Worm (Caenorhabditis elegans) whole organism, mixed stage, embryonic: ENCODE data around the gene egg-2.

Experiments
- elt-1 ChIP-seq: sonication (generic microtip); optimal IDR thresholded peaks from 2 replicates; lab custom pipeline; 2017; ENCODE audit warnings: missing genetic modification characterization, mild to moderate bottlenecking, missing compliant biosample characterization, antibody characterized with exemption, moderate library complexity, borderline replicate concordance; ENCODE audit not compliant: insufficient read depth
- mep-1 ChIP-seq: fragments of 150-350 bp; optimal IDR thresholded peaks from 2 replicates; lab custom pipeline; 2017; ENCODE audit warnings: missing biosample characterization, missing genetic modification reagents, missing genetic modification characterization, inconsistent platforms
- mls-2 ChIP-seq: sonication (generic microtip); optimal IDR thresholded peaks from 2 replicates; lab custom pipeline; 2016; ENCODE audit warnings: mild to moderate bottlenecking, missing genetic modification characterization, moderate library complexity, missing compliant biosample characterization
- nhr-28 ChIP-seq: fragments of 150-350 bp; optimal IDR thresholded peaks from 2 replicates; lab custom pipeline; 2014; ENCODE audit warnings: missing biosample characterization, missing genetic modification characterization
- pha-4 ChIP-seq: fragments of 150-350 bp; optimal IDR thresholded peaks from 2 replicates; lab custom pipeline; 2018; ENCODE audit warnings: missing biosample characterization, missing genetic modification reagents, missing genetic modification characterization
- sptf-1 ChIP-seq: sonication (generic microtip); optimal IDR thresholded peaks from 2 replicates; lab custom pipeline; 2017; ENCODE audit warnings: mild to moderate bottlenecking, missing genetic modification characterization, moderate library complexity, missing compliant biosample characterization
- unc-39 ChIP-seq: fragments of 150-350 bp; optimal IDR thresholded peaks from 2 replicates; lab custom pipeline; 2014; ENCODE audit warnings: missing biosample characterization, missing genetic modification characterization
- unc-62 ChIP-seq: fragments of 150-350 bp; optimal IDR thresholded peaks from 2 replicates; lab custom pipeline; 2014; ENCODE audit warnings: missing biosample characterization, missing genetic modification reagents, missing genetic modification characterization
- ztf-11 ChIP-seq: fragments of 150-350 bp; optimal IDR thresholded peaks from 2 replicates; lab custom pipeline; 2014; ENCODE audit warnings: missing biosample characterization, missing genetic modification characterization

DNA sequence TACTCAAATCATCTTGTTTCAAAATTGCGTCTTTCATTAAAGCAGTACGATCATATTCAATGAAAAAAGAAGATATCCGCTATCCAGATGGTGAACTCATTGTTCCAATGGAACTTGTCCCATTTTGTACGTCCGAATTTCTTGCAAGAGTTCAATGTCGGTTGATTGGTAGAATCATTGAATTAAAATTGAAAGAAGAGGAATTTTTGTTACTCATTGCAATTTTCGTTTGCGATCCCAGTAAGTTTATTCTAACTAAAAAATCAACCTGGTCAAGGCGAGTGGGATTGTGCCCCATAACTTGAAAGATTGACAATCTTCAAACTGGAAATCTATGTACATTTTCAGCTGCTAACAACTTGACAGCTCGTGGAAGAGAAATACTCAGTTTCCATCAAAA lies 36.1 kb upstream of the egg-2 start:
- no peak for TF ChIP-seq unc-62 (GFP tag; lab: Kevin White, UChicago)
- TF ChIP-seq nhr-28 (tag; lab: Kevin White, UChicago): no peak
- TF ChIP-seq sptf-1: no peak
- no peak for TF ChIP-seq mls-2 (tag; lab: Kevin White, UChicago)
- no peak for TF ChIP-seq pha-4 (tag; lab: Kevin White, UChicago)
- no peak for TF ChIP-seq unc-39 (tag; lab: Kevin White, UChicago)
- TF ChIP-seq mep-1 (tag; lab: Kevin White, UChicago): no peak
- no peak for TF ChIP-seq elt-1
- no peak for TF ChIP-seq ztf-11
